Worm (Caenorhabditis elegans) whole organism, L2 larva: ENCODE data around the gene F42A10.6.

Source experiments
- R02D3.7 ChIP-seq: fragments of 150-350 bp; optimal IDR thresholded peaks from 2 replicates; lab custom pipeline; 2014; ENCODE audit warnings: missing biosample characterization, missing genetic modification characterization
- aly-2 ChIP-seq: fragments of 150-350 bp; optimal IDR thresholded peaks from 2 replicates; lab custom pipeline; 2014; ENCODE audit warnings: missing biosample characterization, missing genetic modification characterization
- ama-1 ChIP-seq: fragments of 150-350 bp; optimal IDR thresholded peaks from 2 replicates; lab custom pipeline; 2018; ENCODE audit warnings: inconsistent platforms
- ceh-82 ChIP-seq: fragments of 150-350 bp; optimal IDR thresholded peaks from 2 replicates; lab custom pipeline; 2014; ENCODE audit warnings: missing biosample characterization, missing genetic modification characterization
- egl-27 ChIP-seq: sonication (generic microtip); optimal IDR thresholded peaks from 3 replicates; lab custom pipeline; 2017; ENCODE audit warnings: missing biosample characterization, missing genetic modification reagents, missing genetic modification characterization
- lin-11 ChIP-seq: fragments of 150-350 bp; sonication (generic microtip); optimal IDR thresholded peaks from 2 replicates; lab custom pipeline; 2014; ENCODE audit warnings: missing biosample characterization, missing genetic modification characterization, inconsistent platforms, mixed read lengths
- mdl-1 ChIP-seq, 2 experiments: fragments of 150-350 bp in 1 of 2; sonication (generic microtip) in 1 of 2; optimal IDR thresholded peaks; 2 replicates each; lab custom pipeline; 2017; ENCODE audit warnings: missing biosample characterization in 2 of 2, missing genetic modification characterization in 2 of 2
- nhr-6 ChIP-seq: fragments of 150-350 bp; optimal IDR thresholded peaks from 2 replicates; lab custom pipeline; 2014; ENCODE audit warnings: missing biosample characterization, missing genetic modification characterization
- snpc-4 ChIP-seq: fragments of 150-350 bp; optimal IDR thresholded peaks from 2 replicates; lab custom pipeline; 2014; ENCODE audit warnings: missing biosample characterization, missing genetic modification characterization
- unc-55 ChIP-seq: fragments of 150-350 bp; sonication (generic microtip); optimal IDR thresholded peaks from 3 replicates; lab custom pipeline; 2014; ENCODE audit warnings: missing biosample characterization, missing genetic modification reagents, missing genetic modification characterization
- ztf-11 ChIP-seq: sonication (generic microtip); optimal IDR thresholded peaks from 2 replicates; lab custom pipeline; 2017; ENCODE audit warnings: missing biosample characterization, missing genetic modification characterization

ce11 chrIII:6149467-6150072 is 27.1 kb downstream of the F42A10.6 start, which contains the start of the genes wht-7 and Y42G9A.1:
- no peak for TF ChIP-seq R02D3.7
- no peak for TF ChIP-seq ztf-11
- TF ChIP-seq unc-55 (GFP tag; lab: Kevin White, UChicago), result no peak
- TF ChIP-seq ceh-82 (tag; lab: Kevin White, UChicago), result no peak
- TF ChIP-seq snpc-4 (tag; lab: Kevin White, UChicago), result no peak
- no peak for TF ChIP-seq ama-1
- TF ChIP-seq mdl-1 (tag; optimal IDR thresholded peaks at IDR 0.05; lab: Kevin White, UChicago), result no peak
- no peak for TF ChIP-seq lin-11 (tag; lab: Kevin White, UChicago)
- TF ChIP-seq egl-27 (tag; lab: Kevin White, UChicago), result no peak
- TF ChIP-seq aly-2 (tag; lab: Kevin White, UChicago), result no peak
- no peak for TF ChIP-seq nhr-6 (tag; lab: Kevin White, UChicago)
